Comparison of ENCODE assay signal across 5 fruit fly cellular contexts in the genomic region with DNA sequence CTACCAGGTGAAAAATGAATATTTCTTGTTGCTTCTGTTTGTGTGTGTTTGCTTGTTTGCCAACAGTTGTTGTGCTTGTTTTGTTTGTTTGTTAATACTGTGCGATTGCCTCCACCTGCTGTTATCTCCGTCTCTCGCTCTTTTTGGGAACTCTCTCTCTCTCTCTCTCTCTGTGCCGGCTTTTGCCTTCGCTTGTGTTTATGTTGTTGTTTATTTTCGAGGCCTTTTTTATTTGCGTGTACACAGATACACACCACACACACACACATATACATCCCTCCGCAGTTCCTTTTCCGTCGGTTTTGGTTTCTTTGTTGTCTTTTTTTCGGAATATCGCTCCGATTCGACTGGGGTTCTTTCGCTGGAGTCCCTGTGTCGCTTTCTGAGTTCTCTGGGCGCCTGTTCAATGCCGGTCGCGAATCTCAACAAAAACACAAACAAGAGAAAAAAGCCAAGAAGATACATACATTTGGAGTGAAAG.
TF ChIP-seq lines count a peak whose summit lies in the region.

No protein-coding gene starts in this region.

- TF ChIP-seq CTCF in whole organism, embryonic (GFP tag; optimal IDR thresholded peaks at IDR 0.05; lab: Kevin White, UChicago): peak; percentile 10

TF ChIP-seq in whole organism, 6 proteins besides CTCF, POLR2A, EP300 and RAD21:
- TF ChIP-seq pan (optimal IDR thresholded peaks at IDR 0.05; lab: Kevin White, UChicago): no peak
- TF ChIP-seq Dll (optimal IDR thresholded peaks at IDR 0.05; lab: Kevin White, UChicago): peak; percentile 44

TF ChIP-seq in whole organism, embryonic, 481 proteins besides CTCF, POLR2A, EP300 and RAD21 (continues in another document):
- peak; percentile 67 for TF ChIP-seq bcd (GFP tag; optimal IDR thresholded peaks at IDR 0.05; lab: Kevin White, UChicago)
- TF ChIP-seq Dip3 (GFP tag; optimal IDR thresholded peaks at IDR 0.05; lab: Kevin White, UChicago): no peak
- TF ChIP-seq CG2875 (GFP tag; optimal IDR thresholded peaks at IDR 0.05; lab: Kevin White, UChicago): peak; percentile 89
- TF ChIP-seq CG17829 (tag; optimal IDR thresholded peaks at IDR 0.05; lab: Kevin White, UChicago): peak; percentile 48
- TF ChIP-seq ab (GFP tag; optimal IDR thresholded peaks at IDR 0.05; lab: Kevin White, UChicago): no peak
- TF ChIP-seq CG2889 (GFP tag; IDR thresholded peaks at IDR 0.05; lab: Robert Waterston, UW): no peak
- TF ChIP-seq Max (GFP tag; optimal IDR thresholded peaks at IDR 0.05; lab: Kevin White, UChicago): no peak
- TF ChIP-seq CG2129 (GFP tag; IDR thresholded peaks at IDR 0.05; lab: Robert Waterston, UW; ENCODE audit: partially characterized antibody): no peak
- no peak for TF ChIP-seq hb (GFP tag; IDR thresholded peaks at IDR 0.05; lab: Robert Waterston, UW; ENCODE audit: partially characterized antibody)
- no peak for TF ChIP-seq CG7372 (GFP tag; IDR thresholded peaks at IDR 0.05; lab: Robert Waterston, UW)
- no peak for TF ChIP-seq Abd-B (GFP tag; optimal IDR thresholded peaks at IDR 0.05; lab: Kevin White, UChicago)
- TF ChIP-seq CG4730 (GFP tag; IDR thresholded peaks at IDR 0.05; lab: Robert Waterston, UW): 0 out of 2 replicates have a peak, but pooled peaks have one; percentile 18
- peak; percentile 81; the same call in 1 of the 3 replicates for TF ChIP-seq CG34422 (GFP tag; IDR thresholded peaks at IDR 0.05; lab: Robert Waterston, UW)
- TF ChIP-seq CG11456 (GFP tag; IDR thresholded peaks at IDR 0.05; lab: Robert Waterston, UW): 0 out of 3 replicates have a peak, but pooled peaks have one; percentile 60
- TF ChIP-seq CG15479 (GFP tag; optimal IDR thresholded peaks at IDR 0.05; lab: Kevin White, UChicago): peak; percentile 92
- peak; percentile 37 for TF ChIP-seq mirr (GFP tag; optimal IDR thresholded peaks at IDR 0.05; lab: Kevin White, UChicago)
- TF ChIP-seq CG6654 (GFP tag; optimal IDR thresholded peaks at IDR 0.05; lab: Kevin White, UChicago): peak; percentile 27
- TF ChIP-seq CG8290 (GFP tag; optimal IDR thresholded peaks at IDR 0.05; lab: Kevin White, UChicago): peak; percentile 66
- TF ChIP-seq CG8290 (tag; optimal IDR thresholded peaks at IDR 0.05; lab: Kevin White, UChicago): peak; percentile 41 to 81
- no peak for TF ChIP-seq emc (GFP tag; optimal IDR thresholded peaks at IDR 0.05; lab: Kevin White, UChicago)

TF ChIP-seq in whole organism, prepupa, 60 proteins besides CTCF, POLR2A, EP300 and RAD21 (continues in another document):
- TF ChIP-seq CG4318 (GFP tag; optimal IDR thresholded peaks at IDR 0.05; lab: Kevin White, UChicago) (no peak), CG9139 (GFP tag; optimal IDR thresholded peaks at IDR 0.05; lab: Kevin White, UChicago) (peak; percentile 95), CG3032 (tag; optimal IDR thresholded peaks at IDR 0.05; lab: Kevin White, UChicago) (peak; percentile 83), acj6 (GFP tag; optimal IDR thresholded peaks at IDR 0.05; lab: Kevin White, UChicago) (peak; percentile 21), CG8319 (GFP tag; optimal IDR thresholded peaks at IDR 0.05; lab: Kevin White, UChicago) (peak; percentile 55), pdm3 (GFP tag; optimal IDR thresholded peaks at IDR 0.05; lab: Kevin White, UChicago) (peak; percentile 54), Ets21C (GFP tag; optimal IDR thresholded peaks at IDR 0.05; lab: Kevin White, UChicago) (no peak), Gug (GFP tag; IDR thresholded peaks at IDR 0.05; lab: Robert Waterston, UW) (peak; percentile 43; the same call in 1 of the 2 replicates), eg (GFP tag; IDR thresholded peaks at IDR 0.05; lab: Robert Waterston, UW) (peak; percentile 43; the same call in 2 of the 3 replicates), Eip93F (GFP tag; optimal IDR thresholded peaks at IDR 0.05; lab: Kevin White, UChicago) (peak; percentile 78), esn (GFP tag; optimal IDR thresholded peaks at IDR 0.05; lab: Kevin White, UChicago) (peak; percentile 75), Eip78C (GFP tag; lab: Kevin White, UChicago) (peak; percentile 88), OdsH (GFP tag; optimal IDR thresholded peaks at IDR 0.05; lab: Kevin White, UChicago) (peak; percentile 1), vri (GFP tag; optimal IDR thresholded peaks at IDR 0.05; lab: Kevin White, UChicago) (peak; percentile 84), achi (GFP tag; optimal IDR thresholded peaks at IDR 0.05; lab: Kevin White, UChicago) (peak; percentile 62), CG11902 (GFP tag; optimal IDR thresholded peaks at IDR 0.05; lab: Kevin White, UChicago) (peak; percentile 12), topi (GFP tag; optimal IDR thresholded peaks at IDR 0.05; lab: Kevin White, UChicago) (peak; percentile 78), Hr38 (GFP tag; optimal IDR thresholded peaks at IDR 0.05; lab: Kevin White, UChicago) (no peak), lz (GFP tag; optimal IDR thresholded peaks at IDR 0.05; lab: Kevin White, UChicago) (peak; percentile 72), Sox14 (GFP tag; optimal IDR thresholded peaks at IDR 0.05; lab: Kevin White, UChicago) (peak; percentile 94), CG6792 (GFP tag; optimal IDR thresholded peaks at IDR 0.05; lab: Kevin White, UChicago) (peak; percentile 67)

TF ChIP-seq in whole organism, pupa, 21 proteins besides CTCF, POLR2A, EP300 and RAD21:
- no peak for TF ChIP-seq CG10348 (GFP tag; IDR thresholded peaks at IDR 0.05; lab: Robert Waterston, UW)
- peak; percentile 70 for TF ChIP-seq CG12605 (GFP tag; IDR thresholded peaks at IDR 0.05; lab: Robert Waterston, UW)
- TF ChIP-seq CG15710 (tag; optimal IDR thresholded peaks at IDR 0.05; lab: Kevin White, UChicago): peak; percentile 80
- TF ChIP-seq CG32121 (GFP tag; IDR thresholded peaks at IDR 0.05; lab: Robert Waterston, UW): no peak
- TF ChIP-seq D1 (tag; optimal IDR thresholded peaks at IDR 0.05; lab: Kevin White, UChicago): peak; percentile 40
- peak; percentile 79 for TF ChIP-seq Pif1B (GFP tag; optimal IDR thresholded peaks at IDR 0.05; lab: Kevin White, UChicago)
- peak; percentile 82 for TF ChIP-seq CG14655 (GFP tag; optimal IDR thresholded peaks at IDR 0.05; lab: Kevin White, UChicago)
- peak; percentile 89 for TF ChIP-seq CG8159 (tag; optimal IDR thresholded peaks at IDR 0.05; lab: Kevin White, UChicago)
- TF ChIP-seq Ets98B (GFP tag; IDR thresholded peaks at IDR 0.05; lab: Robert Waterston, UW): peak; percentile 57
- no peak for TF ChIP-seq rn (GFP tag; IDR thresholded peaks at IDR 0.05; lab: Robert Waterston, UW)
- TF ChIP-seq CG9948 (tag; optimal IDR thresholded peaks at IDR 0.05; lab: Kevin White, UChicago): peak; percentile 72
- peak; percentile 94 for TF ChIP-seq CG13204 (GFP tag; optimal IDR thresholded peaks at IDR 0.05; lab: Kevin White, UChicago)
- peak; percentile 78 for TF ChIP-seq CG17806 (tag; optimal IDR thresholded peaks at IDR 0.05; lab: Kevin White, UChicago)
- TF ChIP-seq CG4496 (GFP tag; IDR thresholded peaks at IDR 0.05; lab: Robert Waterston, UW): peak; percentile 77
- peak; percentile 80 for TF ChIP-seq EcR (GFP tag; optimal IDR thresholded peaks at IDR 0.05; lab: Kevin White, UChicago)
- peak; percentile 85 for TF ChIP-seq Snoo (tag; optimal IDR thresholded peaks at IDR 0.05; lab: Kevin White, UChicago)
- peak; percentile 65 for TF ChIP-seq CG8301 (tag; optimal IDR thresholded peaks at IDR 0.05; lab: Kevin White, UChicago)
- TF ChIP-seq fd96Ca (GFP tag; IDR thresholded peaks at IDR 0.05; lab: Robert Waterston, UW): peak; percentile 73
- TF ChIP-seq Pif1A (GFP tag; optimal IDR thresholded peaks at IDR 0.05; lab: Kevin White, UChicago): peak; percentile 68
- peak; percentile 97 for TF ChIP-seq gl (tag; optimal IDR thresholded peaks at IDR 0.05; lab: Kevin White, UChicago)
- TF ChIP-seq CG34367 (tag; optimal IDR thresholded peaks at IDR 0.05; lab: Kevin White, UChicago): peak; percentile 73

TF ChIP-seq in whole organism, wandering third instar larva, 38 proteins besides CTCF, POLR2A, EP300 and RAD21 (continues in another document):
- TF ChIP-seq lola (GFP tag; optimal IDR thresholded peaks at IDR 0.05; lab: Kevin White, UChicago): no peak
- peak; percentile 46 for TF ChIP-seq Vsx2 (GFP tag; optimal IDR thresholded peaks at IDR 0.05; lab: Kevin White, UChicago; ENCODE audit: partially characterized antibody)
- TF ChIP-seq OdsH (GFP tag; optimal IDR thresholded peaks at IDR 0.05; lab: Kevin White, UChicago): peak; percentile 73
- TF ChIP-seq Hr78 (GFP tag; optimal IDR thresholded peaks at IDR 0.05; lab: Kevin White, UChicago): no peak
- peak; percentile 17 for TF ChIP-seq Mio (GFP tag; optimal IDR thresholded peaks at IDR 0.05; lab: Kevin White, UChicago)
- peak; percentile 70 for TF ChIP-seq h (GFP tag; optimal IDR thresholded peaks at IDR 0.05; lab: Kevin White, UChicago)
- TF ChIP-seq HLH106 (tag; optimal IDR thresholded peaks at IDR 0.05; lab: Kevin White, UChicago): peak; percentile 68
- TF ChIP-seq psq (GFP tag; optimal IDR thresholded peaks at IDR 0.05; lab: Kevin White, UChicago): peak; percentile 82
- no peak for TF ChIP-seq Abd-B (GFP tag; optimal IDR thresholded peaks at IDR 0.05; lab: Kevin White, UChicago)
- peak; percentile 5 for TF ChIP-seq sv (GFP tag; optimal IDR thresholded peaks at IDR 0.05; lab: Kevin White, UChicago)
- peak; percentile 81 for TF ChIP-seq Hr83 (GFP tag; optimal IDR thresholded peaks at IDR 0.05; lab: Kevin White, UChicago; ENCODE audit: poor library complexity, severe bottlenecking)
- TF ChIP-seq GATAd (GFP tag; optimal IDR thresholded peaks at IDR 0.05; lab: Kevin White, UChicago): no peak
- TF ChIP-seq Hnf4 (GFP tag; optimal IDR thresholded peaks at IDR 0.05; lab: Kevin White, UChicago): peak; percentile 19
- TF ChIP-seq Myc (optimal IDR thresholded peaks at IDR 0.05; lab: Kevin White, UChicago): no peak
- peak; percentile 19 to 72 for TF ChIP-seq dl (GFP tag; optimal IDR thresholded peaks at IDR 0.05; lab: Kevin White, UChicago; ENCODE audit: insufficient read depth in 1 of 2, partially characterized antibody in 2 of 2)
- no peak for TF ChIP-seq CrebA (GFP tag; optimal IDR thresholded peaks at IDR 0.05; lab: Kevin White, UChicago; ENCODE audit: borderline replicate concordance)
- peak; percentile 86 for TF ChIP-seq Sp1 (GFP tag; optimal IDR thresholded peaks at IDR 0.05; lab: Kevin White, UChicago)
- no peak for TF ChIP-seq Dfd (GFP tag; optimal IDR thresholded peaks at IDR 0.05; lab: Kevin White, UChicago)
- TF ChIP-seq N (GFP tag; optimal IDR thresholded peaks at IDR 0.05; lab: Kevin White, UChicago): no peak
- peak; percentile 69 for TF ChIP-seq dmrt93B (GFP tag; optimal IDR thresholded peaks at IDR 0.05; lab: Kevin White, UChicago)
- peak; percentile 77 for TF ChIP-seq sage (GFP tag; optimal IDR thresholded peaks at IDR 0.05; lab: Kevin White, UChicago)
- no peak for TF ChIP-seq ey (GFP tag; optimal IDR thresholded peaks at IDR 0.05; lab: Kevin White, UChicago)
- peak; percentile 73 for TF ChIP-seq jim (GFP tag; optimal IDR thresholded peaks at IDR 0.05; lab: Kevin White, UChicago)
- TF ChIP-seq CG32264 (GFP tag; optimal IDR thresholded peaks at IDR 0.05; lab: Kevin White, UChicago): peak; percentile 40
- TF ChIP-seq Dif (GFP tag; optimal IDR thresholded peaks at IDR 0.05; lab: Kevin White, UChicago; ENCODE audit: partially characterized antibody): peak; percentile 50
- no peak for TF ChIP-seq pan (optimal IDR thresholded peaks at IDR 0.05; lab: Kevin White, UChicago)
- TF ChIP-seq usp (GFP tag; optimal IDR thresholded peaks at IDR 0.05; lab: Kevin White, UChicago): no peak
